Worm (Caenorhabditis elegans) whole organism, L2 larva: ENCODE measurements around the gene F31F7.1.
A peak's percentile ranks its signal among the peaks of the same experiment; 100 is the strongest.

Source experiments
- C34F6.9 ChIP-seq: fragments of 150-350 bp; optimal IDR thresholded peaks from 2 replicates; lab custom pipeline; 2014; ENCODE audit warnings: missing biosample characterization, missing genetic modification characterization
- F13H6.1 ChIP-seq: sonication (generic microtip); optimal IDR thresholded peaks from 2 replicates; lab custom pipeline; 2016; ENCODE audit warnings: missing genetic modification characterization, missing compliant biosample characterization
- ZK546.5 ChIP-seq: sonication (generic microtip); optimal IDR thresholded peaks from 2 replicates; lab custom pipeline; 2017; ENCODE audit warnings: missing biosample characterization, missing genetic modification characterization
- alr-1 ChIP-seq: fragments of 150-350 bp; optimal IDR thresholded peaks from 2 replicates; lab custom pipeline; 2014; ENCODE audit warnings: missing biosample characterization, missing genetic modification characterization
- aly-2 ChIP-seq: fragments of 150-350 bp; optimal IDR thresholded peaks from 2 replicates; lab custom pipeline; 2014; ENCODE audit warnings: missing biosample characterization, missing genetic modification characterization
- ama-1 ChIP-seq: fragments of 150-350 bp; optimal IDR thresholded peaks from 2 replicates; lab custom pipeline; 2018; ENCODE audit warnings: inconsistent platforms
- blmp-1 ChIP-seq: sonication (generic microtip); optimal IDR thresholded peaks from 2 replicates; lab custom pipeline; 2017; ENCODE audit warnings: missing genetic modification characterization, mild to moderate bottlenecking, missing compliant biosample characterization, antibody characterized with exemption, moderate library complexity; ENCODE audit not compliant: insufficient read depth
- ceh-16 ChIP-seq: fragments of 150-350 bp; optimal IDR thresholded peaks from 2 replicates; lab custom pipeline; 2014; ENCODE audit warnings: missing biosample characterization, missing genetic modification characterization
- ceh-82 ChIP-seq: fragments of 150-350 bp; optimal IDR thresholded peaks from 2 replicates; lab custom pipeline; 2014; ENCODE audit warnings: missing biosample characterization, missing genetic modification characterization
- crh-2 ChIP-seq: sonication (generic microtip); optimal IDR thresholded peaks from 2 replicates; lab custom pipeline; 2017; ENCODE audit warnings: missing biosample characterization, missing genetic modification characterization
- egl-27 ChIP-seq: sonication (generic microtip); optimal IDR thresholded peaks from 3 replicates; lab custom pipeline; 2017; ENCODE audit warnings: missing biosample characterization, missing genetic modification reagents, missing genetic modification characterization
- elt-3 ChIP-seq: sonication (generic microtip); optimal IDR thresholded peaks from 2 replicates; lab custom pipeline; 2017; ENCODE audit warnings: missing biosample characterization, missing genetic modification characterization
- fos-1 ChIP-seq: fragments of 150-350 bp; optimal IDR thresholded peaks from 2 replicates; lab custom pipeline; 2014; ENCODE audit warnings: missing biosample characterization, missing genetic modification characterization
- gmeb-1 ChIP-seq: fragments of 150-350 bp; optimal IDR thresholded peaks from 2 replicates; lab custom pipeline; 2014; ENCODE audit warnings: missing biosample characterization, missing genetic modification characterization
- lin-11 ChIP-seq: fragments of 150-350 bp; sonication (generic microtip); optimal IDR thresholded peaks from 2 replicates; lab custom pipeline; 2014; ENCODE audit warnings: missing biosample characterization, missing genetic modification characterization, inconsistent platforms, mixed read lengths
- lin-13 ChIP-seq: fragments of 150-350 bp; optimal IDR thresholded peaks from 2 replicates; lab custom pipeline; 2014; ENCODE audit warnings: missing biosample characterization, missing genetic modification reagents, missing genetic modification characterization
- lin-39 ChIP-seq: fragments of 150-350 bp; optimal IDR thresholded peaks from 2 replicates; lab custom pipeline; 2014; ENCODE audit warnings: missing biosample characterization, missing genetic modification reagents, missing genetic modification characterization
- lsy-2 ChIP-seq, 2 experiments: fragments of 150-350 bp in 1 of 2; sonication (generic microtip) in 1 of 2; optimal IDR thresholded peaks; 2 replicates each; lab custom pipeline; 2014 to 2017; ENCODE audit warnings: missing biosample characterization in 2 of 2, missing genetic modification characterization in 2 of 2
- mab-5 ChIP-seq: fragments of 150-350 bp; optimal IDR thresholded peaks from 2 replicates; lab custom pipeline; 2014; ENCODE audit warnings: missing biosample characterization, missing genetic modification characterization
- mbf-1 ChIP-seq: sonication (generic microtip); optimal IDR thresholded peaks from 2 replicates; lab custom pipeline; 2017; ENCODE audit warnings: missing biosample characterization, missing genetic modification characterization
- mdl-1 ChIP-seq, 2 experiments: fragments of 150-350 bp in 1 of 2; sonication (generic microtip) in 1 of 2; optimal IDR thresholded peaks; 2 replicates each; lab custom pipeline; 2017; ENCODE audit warnings: missing biosample characterization in 2 of 2, missing genetic modification characterization in 2 of 2
- nhr-10 ChIP-seq: sonication (generic microtip); optimal IDR thresholded peaks from 2 replicates; lab custom pipeline; 2017; ENCODE audit warnings: missing biosample characterization, missing genetic modification characterization
- nhr-11 ChIP-seq: fragments of 150-350 bp; optimal IDR thresholded peaks from 2 replicates; lab custom pipeline; 2014; ENCODE audit warnings: missing biosample characterization, missing genetic modification characterization
- nhr-12 ChIP-seq: fragments of 150-350 bp; optimal IDR thresholded peaks from 2 replicates; lab custom pipeline; 2014; ENCODE audit warnings: missing biosample characterization, missing genetic modification characterization
- nhr-129 ChIP-seq: fragments of 150-350 bp; optimal IDR thresholded peaks from 2 replicates; lab custom pipeline; 2014; ENCODE audit warnings: missing biosample characterization, missing genetic modification characterization
- nhr-21 ChIP-seq: fragments of 150-350 bp; optimal IDR thresholded peaks from 2 replicates; lab custom pipeline; 2014; ENCODE audit warnings: missing biosample characterization, missing genetic modification characterization
- nhr-23 ChIP-seq: fragments of 150-350 bp; optimal IDR thresholded peaks from 2 replicates; lab custom pipeline; 2014; ENCODE audit warnings: missing biosample characterization, missing genetic modification reagents, missing genetic modification characterization
- nhr-237 ChIP-seq: fragments of 150-350 bp; optimal IDR thresholded peaks from 2 replicates; lab custom pipeline; 2014; ENCODE audit warnings: missing biosample characterization, missing genetic modification characterization
- nhr-25 ChIP-seq: fragments of 150-350 bp; sonication (generic microtip); optimal IDR thresholded peaks from 3 replicates; lab custom pipeline; 2014; ENCODE audit warnings: missing biosample characterization, missing genetic modification characterization
- nhr-6 ChIP-seq: fragments of 150-350 bp; optimal IDR thresholded peaks from 2 replicates; lab custom pipeline; 2014; ENCODE audit warnings: missing biosample characterization, missing genetic modification characterization
- nhr-77 ChIP-seq: fragments of 150-350 bp; optimal IDR thresholded peaks from 2 replicates; lab custom pipeline; 2014; ENCODE audit warnings: missing biosample characterization, missing genetic modification characterization
- peb-1 ChIP-seq: fragments of 150-350 bp; optimal IDR thresholded peaks from 2 replicates; lab custom pipeline; 2014; ENCODE audit warnings: missing biosample characterization, missing genetic modification characterization
- sem-4 ChIP-seq: fragments of 150-350 bp; optimal IDR thresholded peaks from 2 replicates; lab custom pipeline; 2014; ENCODE audit warnings: missing biosample characterization, missing genetic modification reagents, missing genetic modification characterization
- skn-1 ChIP-seq: sonication (generic microtip); optimal IDR thresholded peaks from 2 replicates; lab custom pipeline; 2017; ENCODE audit warnings: missing biosample characterization, missing genetic modification characterization
- sma-3 ChIP-seq: sonication (generic microtip); optimal IDR thresholded peaks from 2 replicates; lab custom pipeline; 2016; ENCODE audit warnings: missing genetic modification reagents, missing genetic modification characterization, missing compliant biosample characterization
- sma-9 ChIP-seq, 2 experiments: fragments of 150-350 bp in 1 of 2; sonication (generic microtip) in 1 of 2; optimal IDR thresholded peaks; 2 replicates each; lab custom pipeline; 2014 to 2016; ENCODE audit warnings: missing genetic modification characterization in 2 of 2, mild to moderate bottlenecking in 1 of 2, missing biosample characterization in 1 of 2, missing compliant biosample characterization in 1 of 2, missing genetic modification reagents in 1 of 2, moderate library complexity in 1 of 2
- snpc-4 ChIP-seq: fragments of 150-350 bp; optimal IDR thresholded peaks from 2 replicates; lab custom pipeline; 2014; ENCODE audit warnings: missing biosample characterization, missing genetic modification characterization
- unc-55 ChIP-seq: fragments of 150-350 bp; sonication (generic microtip); optimal IDR thresholded peaks from 3 replicates; lab custom pipeline; 2014; ENCODE audit warnings: missing biosample characterization, missing genetic modification reagents, missing genetic modification characterization
- ztf-1 ChIP-seq: fragments of 200-800 bp; sonication (Bioruptor generic); conservative IDR thresholded peaks from 2 replicates; pipeline ENCODE4 v1.3.6; 2022; ENCODE audit warnings: missing genetic modification characterization, missing compliant biosample characterization
- ztf-4 ChIP-seq: fragments of 150-350 bp; optimal IDR thresholded peaks from 2 replicates; lab custom pipeline; 2014; ENCODE audit warnings: missing biosample characterization, missing genetic modification characterization

F31F7.1 gene

ce11 chrV:6276205-6276604, at the start of gene F31F7.1:
F31F7.1 (plus strand) TSS chrV:6276439.
- no peak for TF ChIP-seq ceh-16
- no peak for TF ChIP-seq mab-5 (tag; lab: Kevin White, UChicago)
- TF ChIP-seq ceh-82 (tag; lab: Kevin White, UChicago), result no peak
- TF ChIP-seq aly-2, result no peak
- no peak for TF ChIP-seq ZK546.5 (tag; lab: Kevin White, UChicago)
- no peak for TF ChIP-seq peb-1 (tag; lab: Kevin White, UChicago)
- TF ChIP-seq unc-55, result no peak
- peak; percentile 62 for TF ChIP-seq ama-1 (lab: Kevin White, UChicago)
- TF ChIP-seq nhr-129, result peak; percentile 52
- TF ChIP-seq lsy-2 (tag; optimal IDR thresholded peaks at IDR 0.05; lab: Kevin White, UChicago), result peak in 1 of 2 experiments; percentile 50
- TF ChIP-seq nhr-12, result no peak
- TF ChIP-seq mdl-1 (tag; optimal IDR thresholded peaks at IDR 0.05; lab: Kevin White, UChicago), result peak in 1 of 2 experiments; percentile 67
- peak; percentile 94 for TF ChIP-seq sma-9 (GFP tag; optimal IDR thresholded peaks at IDR 0.05; lab: Kevin White, UChicago)
- no peak for TF ChIP-seq sma-9 (tag; optimal IDR thresholded peaks at IDR 0.05; lab: Kevin White, UChicago)
- TF ChIP-seq nhr-11, result no peak
- no peak for TF ChIP-seq sem-4
- peak; percentile 70 for TF ChIP-seq gmeb-1
- TF ChIP-seq sma-3 (GFP tag; lab: Kevin White, UChicago), result peak; percentile 84
- no peak for TF ChIP-seq nhr-23 (tag; lab: Kevin White, UChicago)
- TF ChIP-seq nhr-77 (tag; lab: Kevin White, UChicago), result peak; percentile 22
- no peak for TF ChIP-seq nhr-10 (tag; lab: Kevin White, UChicago)
- no peak for TF ChIP-seq lin-11 (tag; lab: Kevin White, UChicago)
- no peak for TF ChIP-seq mbf-1 (tag; lab: Kevin White, UChicago)
- TF ChIP-seq egl-27 (tag; lab: Kevin White, UChicago), result peak; percentile 0
- TF ChIP-seq nhr-21 (tag; lab: Kevin White, UChicago), result peak; percentile 85
- TF ChIP-seq C34F6.9 (tag; lab: Kevin White, UChicago), result no peak
- no peak for TF ChIP-seq snpc-4 (tag; lab: Kevin White, UChicago)
- no peak for TF ChIP-seq nhr-237 (tag; lab: Kevin White, UChicago)
- no peak for TF ChIP-seq elt-3 (tag; lab: Kevin White, UChicago)
- peak; percentile 68 for TF ChIP-seq nhr-25
- peak; percentile 67 for TF ChIP-seq blmp-1
- peak; percentile 78 for TF ChIP-seq fos-1 (tag; lab: Kevin White, UChicago)
- TF ChIP-seq alr-1 (tag; lab: Kevin White, UChicago), result no peak
- no peak for TF ChIP-seq ztf-4 (tag; lab: Kevin White, UChicago)
- TF ChIP-seq skn-1 (tag; lab: Kevin White, UChicago), result peak; percentile 12
- no peak for TF ChIP-seq lin-39 (tag; lab: Kevin White, UChicago)
- TF ChIP-seq ztf-1 (GFP tag; lab: Robert Waterston, UW), result no peak
- TF ChIP-seq lin-13, result no peak
- TF ChIP-seq F13H6.1 (tag; lab: Kevin White, UChicago), result peak; percentile 72
- peak; percentile 73 for TF ChIP-seq crh-2
- TF ChIP-seq nhr-6 (tag; lab: Kevin White, UChicago), result peak; percentile 26

- TF ChIP-seq peb-1 (tag; lab: Kevin White, UChicago) (no peak), crh-2 (no peak), nhr-129 (peak; percentile 3)
- TF ChIP-seq, all 48 proteins: peak for 1
These were observed 49.6 kb upstream of the F31F7.1 start, which contains the start of gene W06H8.6 for ce11 chrV:6226530-6227125. W06H8.6 (minus strand) TSS chrV:6227010.
